Worm (Caenorhabditis elegans) whole organism, L4/young adult: ENCODE measurements around the gene acr-9.
A peak's percentile ranks its signal among the peaks of the same experiment; 100 is the strongest.

Experiments used
- W03F9.2 ChIP-seq: fragments of 150-350 bp; optimal IDR thresholded peaks from 2 replicates; lab custom pipeline; 2014; ENCODE audit warnings: missing biosample characterization, missing genetic modification characterization
- dao-5 ChIP-seq: sonication (generic microtip); optimal IDR thresholded peaks from 2 replicates; lab custom pipeline; 2016; ENCODE audit warnings: missing genotype, missing genetic modification characterization, moderate library complexity, missing compliant biosample characterization
- him-1 ChIP-seq: sonication (generic microtip); optimal IDR thresholded peaks from 2 replicates; lab custom pipeline; 2016; ENCODE audit warnings: missing genotype, missing genetic modification reagents, missing genetic modification characterization, missing compliant biosample characterization

Gene acr-9

ce11 chrX:13646798-13647197, at the start of gene acr-9:
acr-9 (minus strand) TSS chrX:13646898.
- TF ChIP-seq him-1 = no peak
- TF ChIP-seq dao-5 (tag; lab: Kevin White, UChicago) = no peak
- no peak for TF ChIP-seq W03F9.2 (tag; lab: Kevin White, UChicago)

- TF ChIP-seq dao-5 (tag; lab: Kevin White, UChicago) (no peak), him-1 (no peak), W03F9.2 (tag; lab: Kevin White, UChicago) (no peak)
Observed at ce11 chrX:13696152-13696551, 49.5 kb upstream of the acr-9 start.

DNA sequence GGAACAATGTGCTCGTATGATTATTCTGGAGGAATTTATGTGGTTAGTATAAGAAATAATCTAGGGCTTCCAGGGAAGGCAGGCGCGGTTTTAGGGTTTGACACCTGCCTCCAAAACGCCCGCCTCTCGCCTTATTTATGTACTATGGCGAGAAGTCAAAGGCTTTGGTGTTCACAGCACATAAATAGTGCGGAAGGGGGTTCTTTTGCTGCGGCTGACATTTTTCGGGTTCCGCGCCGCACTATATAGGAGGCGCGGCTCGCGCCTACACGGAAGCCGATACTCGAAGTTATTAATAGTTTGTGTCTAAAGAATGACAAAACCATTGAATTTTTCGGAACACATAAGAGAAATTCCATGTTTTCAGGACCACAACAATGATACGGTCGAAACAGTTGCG, 43.6 kb upstream of the acr-9 start:
- no peak for TF ChIP-seq him-1

ce11 chrX:13687655-13688054, 41.0 kb upstream of the acr-9 start, which contains the start of gene adm-2:
adm-2 (plus strand) TSS chrX:13687955.
- TF ChIP-seq dao-5 (tag; lab: Kevin White, UChicago) = no peak
- no peak for TF ChIP-seq W03F9.2 (tag; lab: Kevin White, UChicago)
- TF ChIP-seq him-1 = no peak

- no peak for TF ChIP-seq dao-5 (tag; lab: Kevin White, UChicago)
- TF ChIP-seq W03F9.2 (tag; lab: Kevin White, UChicago) = no peak
- TF ChIP-seq him-1 = no peak
Observed at ce11 chrX:13687111-13687512, 40.4 kb upstream of the acr-9 start.

DNA sequence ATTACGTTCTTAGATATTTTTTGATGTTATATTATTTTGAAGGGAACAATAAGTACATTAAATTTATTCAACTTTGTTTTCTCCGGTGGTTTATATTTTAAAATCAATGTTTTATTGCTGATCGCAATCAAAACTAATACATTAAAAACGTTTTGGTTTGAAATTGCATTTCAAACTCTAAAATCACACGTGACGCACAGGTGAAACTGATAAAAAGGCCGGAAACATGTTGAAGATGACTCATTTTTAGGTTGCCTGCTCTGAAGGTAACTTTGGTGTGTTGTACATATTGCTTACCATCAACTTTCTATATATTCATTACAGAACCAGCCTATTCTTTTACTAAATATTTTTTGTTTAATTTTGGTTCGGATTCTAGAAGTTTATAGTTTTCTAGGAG, 39.0 kb upstream of the acr-9 start:
- TF ChIP-seq dao-5 (tag; lab: Kevin White, UChicago) (no peak), W03F9.2 (tag; lab: Kevin White, UChicago) (no peak), him-1 (no peak)

DNA sequence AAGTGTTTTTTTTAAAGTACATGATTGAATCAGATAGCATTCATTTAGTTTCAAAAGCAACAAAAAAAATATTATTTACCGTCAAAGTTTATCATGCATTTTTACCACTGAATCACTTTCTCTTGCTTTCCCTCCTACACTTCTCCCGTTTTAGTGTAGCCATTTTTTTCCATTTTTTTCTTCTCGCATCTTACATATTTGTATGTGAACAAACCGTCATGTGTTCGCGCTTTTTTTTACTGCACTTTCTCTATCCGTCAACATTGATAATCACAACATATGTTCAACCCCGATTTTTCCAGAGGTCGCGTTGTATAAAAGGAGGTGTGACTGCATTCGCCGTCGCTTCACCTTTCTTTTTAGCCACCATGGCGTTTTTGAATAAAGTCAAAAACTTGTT, 30.2 kb upstream of the acr-9 start, which contains the start of gene gck-4:
Gene gck-4, plus strand, starts transcription at position 301 of the 400 bp plus-strand sequence.
- TF ChIP-seq dao-5 (tag; lab: Kevin White, UChicago) (no peak), him-1 (no peak)

- TF ChIP-seq W03F9.2 (tag; lab: Kevin White, UChicago) (no peak), him-1 (no peak), dao-5 (tag; lab: Kevin White, UChicago) (no peak)
Observed at ce11 chrX:13675444-13675843, 28.7 kb upstream of the acr-9 start.

ce11 chrX:13672622-13673021, 25.9 kb upstream of the acr-9 start:
- no peak for TF ChIP-seq dao-5 (tag; lab: Kevin White, UChicago)
- no peak for TF ChIP-seq him-1
- TF ChIP-seq W03F9.2 (tag; lab: Kevin White, UChicago) = no peak

- no peak for TF ChIP-seq W03F9.2 (tag; lab: Kevin White, UChicago)
- TF ChIP-seq him-1 = no peak
- no peak for TF ChIP-seq dao-5 (tag; lab: Kevin White, UChicago)
Observed at ce11 chrX:13670966-13671365, 24.3 kb upstream of the acr-9 start.

DNA sequence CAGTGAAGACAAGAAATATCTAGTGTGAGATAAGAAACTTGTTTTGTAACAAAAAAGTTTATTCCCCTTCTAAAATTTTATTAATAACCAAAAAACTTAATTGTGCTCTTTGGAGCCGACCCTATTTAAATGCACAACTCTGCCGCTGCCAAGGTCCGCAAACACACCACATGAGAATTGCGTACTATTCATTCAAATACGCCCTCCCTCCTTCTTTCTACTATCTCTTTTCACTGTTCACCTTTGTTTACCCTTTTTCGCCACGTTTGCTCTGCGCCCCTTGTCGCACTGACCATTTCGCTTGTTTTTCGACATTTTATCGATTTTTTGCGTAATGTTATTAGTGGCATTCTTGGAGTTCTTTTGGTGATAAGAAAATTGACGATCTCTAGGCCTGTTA, 22.9 kb upstream of the acr-9 start:
- TF ChIP-seq him-1 (no peak), W03F9.2 (tag; lab: Kevin White, UChicago) (no peak), dao-5 (tag; lab: Kevin White, UChicago) (no peak)

ce11 chrX:13668728-13669127, 22.0 kb upstream of the acr-9 start, which contains the start of gene C04A11.2:
C04A11.2 (minus strand) TSS chrX:13668828.
- TF ChIP-seq W03F9.2 (tag; lab: Kevin White, UChicago) (no peak), him-1 (no peak), dao-5 (tag; lab: Kevin White, UChicago) (no peak)

DNA sequence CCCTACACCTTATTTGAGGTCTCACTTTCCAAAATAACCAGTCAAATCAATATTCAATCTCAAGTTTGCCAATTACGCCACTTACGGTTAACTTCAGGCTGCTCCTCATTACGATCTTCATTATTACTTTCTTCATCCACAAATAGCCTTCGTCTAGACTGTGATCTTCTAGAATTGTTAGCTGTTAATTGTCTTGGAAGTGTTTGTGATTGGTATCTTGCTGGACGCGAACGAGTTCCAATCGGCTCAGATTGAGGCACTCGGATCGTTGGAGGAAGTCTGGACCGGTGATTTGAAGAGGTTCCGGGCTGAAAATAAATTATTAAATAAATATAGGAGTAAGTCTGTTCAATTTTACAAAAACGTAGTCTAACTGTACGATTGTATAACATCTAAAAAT, 20.2 kb upstream of the acr-9 start:
- TF ChIP-seq him-1 (no peak), W03F9.2 (tag; lab: Kevin White, UChicago) (no peak), dao-5 (tag; lab: Kevin White, UChicago) (no peak)

ce11 chrX:13665447-13665846, 18.7 kb upstream of the acr-9 start:
- TF ChIP-seq him-1 (peak; percentile 91), W03F9.2 (tag; lab: Kevin White, UChicago) (peak; percentile 42), dao-5 (tag; lab: Kevin White, UChicago) (peak; percentile 96)
